Fruit fly (Drosophila melanogaster): ENCODE measurements around the gene CG2839.

The CG2839 gene

dm6 chr2L:670771-671170 is 45.3 kb downstream of the CG2839 start:
- TF ChIP-seq CG17801 (GFP tag; optimal IDR thresholded peaks at IDR 0.05; ENCODE audit: partially characterized antibody) = no peak

dm6 chr2L:672301-672700 is 46.8 kb downstream of the CG2839 start:
- no peak for TF ChIP-seq CG17801 (GFP tag; optimal IDR thresholded peaks at IDR 0.05; ENCODE audit: partially characterized antibody)

dm6 chr2L:674923-675322 is 49.5 kb downstream of the CG2839 start:
- no peak for TF ChIP-seq CG17801 (GFP tag; optimal IDR thresholded peaks at IDR 0.05; ENCODE audit: partially characterized antibody)

Measured in ovary, adult (tissue).